Fruit fly (Drosophila melanogaster) whole organism, embryonic: ENCODE results near the gene qtc.

Source experiments
- CG12155 ChIP-seq: fragments of 200-800 bp; sonication (Bioruptor generic); optimal IDR thresholded peaks from 3 replicates; lab custom pipeline; 2016; ENCODE audit warnings: missing biosample characterization, missing genetic modification characterization
- CG13894 ChIP-seq: fragments of 200-800 bp; sonication (Bioruptor generic); optimal IDR thresholded peaks from 3 replicates; lab custom pipeline; 2018; ENCODE audit warnings: missing biosample characterization, mild to moderate bottlenecking, missing genetic modification characterization, moderate library complexity
- CG15514 ChIP-seq: fragments of 200-800 bp; sonication (Bioruptor generic); optimal IDR thresholded peaks from 3 replicates; lab custom pipeline; 2017; ENCODE audit warnings: missing biosample characterization, missing genetic modification characterization, mild to moderate bottlenecking, moderate library complexity, missing genetic modification reagents
- CG17568 ChIP-seq: fragments of 200-800 bp; sonication (Bioruptor generic); optimal IDR thresholded peaks from 2 replicates; lab custom pipeline; 2018; ENCODE audit warnings: missing biosample characterization, mild to moderate bottlenecking, missing genetic modification characterization, moderate library complexity
- CG18476 ChIP-seq: fragments of 200-800 bp; sonication (Bioruptor generic); optimal IDR thresholded peaks from 2 replicates; lab custom pipeline; 2016; ENCODE audit warnings: missing biosample characterization, mild to moderate bottlenecking, missing genetic modification characterization
- CG2129 ChIP-seq: fragments of 200-800 bp; sonication (Bioruptor generic); IDR thresholded peaks from 2 replicates; pipeline ENCODE4 v1.3.6; 2022; ENCODE audit warnings: missing biosample characterization, missing genetic modification characterization; ENCODE audit not compliant: partially characterized antibody
- CG2712 ChIP-seq: fragments of 200-800 bp; optimal IDR thresholded peaks from 3 replicates; lab custom pipeline; 2019; ENCODE audit warnings: missing biosample characterization, mild to moderate bottlenecking, missing genetic modification characterization, moderate library complexity
- CG34422 ChIP-seq: fragments of 200-800 bp; sonication (Bioruptor generic); IDR thresholded peaks from 3 replicates; pipeline ENCODE4 v1.3.6; 2022; ENCODE audit warnings: missing biosample characterization, missing genetic modification characterization
- CG42726 ChIP-seq: fragments of 200-800 bp; sonication (Bioruptor generic); IDR thresholded peaks from 2 replicates; pipeline ENCODE4 v1.3.6; 2022; ENCODE audit warnings: missing biosample characterization, missing genetic modification characterization; ENCODE audit not compliant: partially characterized antibody
- CG4424 ChIP-seq: fragments of 200-800 bp; sonication (Bioruptor generic); optimal IDR thresholded peaks from 3 replicates; lab custom pipeline; 2016; ENCODE audit warnings: missing biosample characterization, missing genetic modification characterization
- CG6791 ChIP-seq: fragments of 200-800 bp; sonication (Bioruptor generic); IDR thresholded peaks from 3 replicates; pipeline ENCODE4 v1.3.6; 2022; ENCODE audit warnings: missing biosample characterization, missing genetic modification characterization; ENCODE audit not compliant: partially characterized antibody
- CG7271 ChIP-seq: fragments of 200-800 bp; sonication (Bioruptor generic); optimal IDR thresholded peaks from 2 replicates; lab custom pipeline; 2018; ENCODE audit warnings: missing biosample characterization, mild to moderate bottlenecking, missing genetic modification characterization, moderate library complexity
- CG7786 ChIP-seq: fragments of 200-800 bp; sonication (Bioruptor generic); optimal IDR thresholded peaks from 2 replicates; lab custom pipeline; 2016; ENCODE audit warnings: missing biosample characterization, missing genetic modification characterization
- CG7963 ChIP-seq: fragments of 200-800 bp; sonication (Bioruptor generic); IDR thresholded peaks from 3 replicates; pipeline ENCODE4 v1.3.6; 2022; ENCODE audit warnings: missing biosample characterization, missing genetic modification characterization; ENCODE audit not compliant: partially characterized antibody
- CG8290 ChIP-seq, 3 experiments: fragments of 200-800 bp; sonication (Bioruptor generic); optimal IDR thresholded peaks; 2 replicates each; lab custom pipeline; 2016 to 2019; ENCODE audit warnings: missing biosample characterization in 3 of 3, missing genetic modification characterization in 3 of 3, mild to moderate bottlenecking in 2 of 3, moderate library complexity in 1 of 3
- CG9609 ChIP-seq: fragments of 200-800 bp; sonication (Bioruptor generic); optimal IDR thresholded peaks from 3 replicates; lab custom pipeline; 2016; ENCODE audit warnings: missing biosample characterization, missing genetic modification characterization
- CHES-1-like ChIP-seq: fragments of 200-800 bp; sonication (Bioruptor generic); optimal IDR thresholded peaks from 2 replicates; lab custom pipeline; 2016; ENCODE audit warnings: missing biosample characterization, missing genetic modification characterization
- CrebB ChIP-seq: fragments of 200-800 bp; sonication (Bioruptor generic); optimal IDR thresholded peaks from 3 replicates; lab custom pipeline; 2018; ENCODE audit warnings: missing biosample characterization, mild to moderate bottlenecking, missing genetic modification characterization
- Dip3 ChIP-seq: fragments of 200-800 bp; sonication (Bioruptor generic); optimal IDR thresholded peaks from 3 replicates; lab custom pipeline; 2016; ENCODE audit warnings: missing biosample characterization, missing genetic modification characterization
- Dll ChIP-seq: fragments of 200-800 bp; sonication (Bioruptor generic); IDR thresholded peaks from 4 replicates; pipeline ENCODE4 v1.3.6; 2022; ENCODE audit warnings: missing biosample characterization, missing genetic modification characterization; ENCODE audit not compliant: partially characterized antibody
- Doc3 ChIP-seq: fragments of 200-800 bp; sonication (Bioruptor generic); IDR thresholded peaks from 3 replicates; pipeline ENCODE4 v1.3.6; 2022; ENCODE audit warnings: missing biosample characterization, missing genetic modification characterization; ENCODE audit not compliant: partially characterized antibody
- Ets97D ChIP-seq: fragments of 200-800 bp; sonication (Bioruptor generic); optimal IDR thresholded peaks from 3 replicates; lab custom pipeline; 2016; ENCODE audit warnings: missing biosample characterization, missing genetic modification characterization
- HLH4C ChIP-seq: fragments of 200-800 bp; sonication (Bioruptor generic); IDR thresholded peaks from 3 replicates; pipeline ENCODE4 v1.3.6; 2022; ENCODE audit warnings: missing biosample characterization, missing genetic modification characterization; ENCODE audit not compliant: partially characterized antibody
- MBD-R2 ChIP-seq: fragments of 200-800 bp; sonication (Bioruptor generic); IDR thresholded peaks from 2 replicates; pipeline ENCODE4 v1.3.6; 2022; ENCODE audit warnings: missing biosample characterization, missing genetic modification characterization
- MESR4 ChIP-seq: fragments of 200-800 bp; sonication (Bioruptor generic); optimal IDR thresholded peaks from 2 replicates; lab custom pipeline; 2018; ENCODE audit warnings: missing biosample characterization, mild to moderate bottlenecking, missing genetic modification characterization, moderate library complexity
- Med ChIP-seq: fragments of 200-800 bp; sonication (Bioruptor generic); peaks from one replicate; lab custom pipeline; 2016; ENCODE audit warnings: missing biosample characterization, missing genetic modification characterization, mild to moderate bottlenecking, inconsistent platforms, moderate library complexity
- NC2α ChIP-seq: fragments of 200-800 bp; sonication (Bioruptor generic); optimal IDR thresholded peaks from 2 replicates; lab custom pipeline; 2016; ENCODE audit warnings: missing biosample characterization, missing genetic modification characterization
- Scr ChIP-seq: fragments of 200-800 bp; sonication (Bioruptor generic); IDR thresholded peaks from 2 replicates; pipeline ENCODE4 v1.3.6; 2022; ENCODE audit warnings: missing biosample characterization, missing genetic modification characterization; ENCODE audit not compliant: partially characterized antibody
- Sry-δ ChIP-seq: fragments of 200-800 bp; sonication (Bioruptor generic); optimal IDR thresholded peaks from 2 replicates; lab custom pipeline; 2016; ENCODE audit warnings: missing biosample characterization, missing genetic modification characterization
- Taf1 ChIP-seq: fragments of 200-800 bp; sonication (Bioruptor generic); IDR thresholded peaks from 2 replicates; pipeline ENCODE4 v1.3.6; 2022; ENCODE audit warnings: missing biosample characterization, missing genetic modification characterization
- ato ChIP-seq: fragments of 200-800 bp; sonication (Bioruptor generic); IDR thresholded peaks from 2 replicates; pipeline ENCODE4 v1.3.6; 2022; ENCODE audit warnings: missing biosample characterization, missing genetic modification characterization; ENCODE audit not compliant: partially characterized antibody
- chm ChIP-seq: fragments of 200-800 bp; sonication (Bioruptor generic); IDR thresholded peaks from 2 replicates; pipeline ENCODE4 v1.3.6; 2022; ENCODE audit warnings: missing biosample characterization, missing genetic modification characterization
- crp ChIP-seq, 2 experiments: fragments of 200-800 bp; sonication (Bioruptor generic); optimal IDR thresholded peaks; 2 replicates in 1 of 2; 3 replicates in 1 of 2; lab custom pipeline; 2017; ENCODE audit warnings: missing biosample characterization in 2 of 2, missing genetic modification characterization in 2 of 2, mild to moderate bottlenecking in 1 of 2, moderate library complexity in 1 of 2
- danr ChIP-seq: fragments of 200-800 bp; sonication (Bioruptor generic); IDR thresholded peaks from 2 replicates; pipeline ENCODE4 v1.3.6; 2022; ENCODE audit warnings: missing biosample characterization, missing genetic modification characterization
- gfzf ChIP-seq: fragments of 200-800 bp; sonication (Bioruptor generic); optimal IDR thresholded peaks from 2 replicates; lab custom pipeline; 2016; ENCODE audit warnings: missing biosample characterization, mild to moderate bottlenecking, missing genetic modification characterization, moderate library complexity
- h ChIP-seq: fragments of >200 bp; optimal IDR thresholded peaks from 2 replicates; lab custom pipeline; 2017
- hbn ChIP-seq: fragments of 200-800 bp; sonication (Bioruptor generic); IDR thresholded peaks from 2 replicates; pipeline ENCODE4 v1.3.6; 2022; ENCODE audit warnings: missing biosample characterization, missing genetic modification characterization; ENCODE audit not compliant: partially characterized antibody
- jigr1 ChIP-seq: fragments of 200-800 bp; sonication (Bioruptor generic); IDR thresholded peaks from 3 replicates; pipeline ENCODE4 v1.3.6; 2022; ENCODE audit warnings: missing biosample characterization, missing genetic modification characterization
- kah ChIP-seq: fragments of 200-800 bp; sonication (Bioruptor generic); optimal IDR thresholded peaks from 2 replicates; lab custom pipeline; 2018; ENCODE audit warnings: missing biosample characterization, mild to moderate bottlenecking, missing genetic modification characterization
- knrl ChIP-seq: fragments of 200-800 bp; sonication (Bioruptor generic); IDR thresholded peaks from 3 replicates; pipeline ENCODE4 v1.3.6; 2022; ENCODE audit warnings: missing biosample characterization, missing genetic modification characterization; ENCODE audit not compliant: partially characterized antibody
- nmo ChIP-seq: fragments of 200-800 bp; sonication (Bioruptor generic); optimal IDR thresholded peaks from 2 replicates; lab custom pipeline; 2018; ENCODE audit warnings: missing biosample characterization, mild to moderate bottlenecking, missing genetic modification characterization, moderate library complexity
- salm ChIP-seq: fragments of 200-800 bp; sonication (Bioruptor generic); optimal IDR thresholded peaks from 2 replicates; lab custom pipeline; 2018; ENCODE audit warnings: missing biosample characterization, mild to moderate bottlenecking, missing genetic modification characterization
- stwl ChIP-seq: fragments of 200-800 bp; sonication (Bioruptor generic); optimal IDR thresholded peaks from 3 replicates; lab custom pipeline; 2018; ENCODE audit warnings: missing biosample characterization, mild to moderate bottlenecking, missing genetic modification characterization, moderate library complexity
- tna ChIP-seq: fragments of 200-800 bp; sonication (Bioruptor generic); IDR thresholded peaks from 2 replicates; pipeline ENCODE4 v1.3.6; 2022; ENCODE audit warnings: missing biosample characterization, missing genetic modification characterization; ENCODE audit not compliant: partially characterized antibody
- trem ChIP-seq: fragments of 200-800 bp; optimal IDR thresholded peaks from 3 replicates; lab custom pipeline; 2019; ENCODE audit warnings: missing biosample characterization, mild to moderate bottlenecking, missing genetic modification characterization, moderate library complexity
- unc-4 ChIP-seq: fragments of 200-800 bp; sonication (Bioruptor generic); IDR thresholded peaks from 2 replicates; pipeline ENCODE4 v1.3.6; 2022; ENCODE audit warnings: missing biosample characterization, missing genetic modification characterization; ENCODE audit not compliant: partially characterized antibody
- usp ChIP-seq: fragments of >200 bp; optimal IDR thresholded peaks from 2 replicates; lab custom pipeline; 2017; ENCODE audit warnings: missing biosample characterization, missing genetic modification characterization
- yki ChIP-seq: fragments of >200 bp; optimal IDR thresholded peaks from 3 replicates; lab custom pipeline; 2018
- z ChIP-seq: fragments of 200-800 bp; sonication (Bioruptor generic); IDR thresholded peaks from 3 replicates; pipeline ENCODE4 v1.3.6; 2022; ENCODE audit warnings: missing biosample characterization, missing genetic modification characterization

Gene qtc

dm6 chr2L:5096222-5096621, 35.6 kb downstream of the qtc start, which contains the start of gene CG4230 (continued):
- TF ChIP-seq Dip3 (GFP tag; lab: Kevin White, UChicago) (no peak), HLH4C (peak; percentile 69; the same call in 2 of the 3 replicates), CG18476 (GFP tag; lab: Kevin White, UChicago) (no peak), Doc3 (GFP tag; lab: Robert Waterston, UW) (peak; percentile 83), ato (GFP tag; lab: Robert Waterston, UW) (peak; percentile 53; the same call in 1 of the 2 replicates), CG7271 (tag; lab: Kevin White, UChicago) (no peak), CG7963 (GFP tag; lab: Robert Waterston, UW) (peak; percentile 81), CHES-1-like (GFP tag; lab: Kevin White, UChicago) (no peak), NC2α (no peak), MESR4 (GFP tag; lab: Kevin White, UChicago) (peak; percentile 56), Taf1 (no peak), jigr1 (GFP tag; lab: Robert Waterston, UW) (no peak), CrebB (tag; lab: Kevin White, UChicago) (no peak), CG8290 (GFP tag; optimal IDR thresholded peaks at IDR 0.05; lab: Kevin White, UChicago) (no peak), CG8290 (tag; optimal IDR thresholded peaks at IDR 0.05; lab: Kevin White, UChicago) (peak in 1 of 2 experiments; percentile 45), chm (GFP tag; lab: Robert Waterston, UW) (peak; percentile 55; the same call in 1 of the 2 replicates), kah (no peak), unc-4 (GFP tag; lab: Robert Waterston, UW) (peak; percentile 90), crp (GFP tag; optimal IDR thresholded peaks at IDR 0.05; lab: Kevin White, UChicago) (peak; percentile 87 to 99), CG15514 (peak; percentile 47), trem (tag; lab: Kevin White, UChicago) (peak; percentile 65), CG13894 (tag; lab: Kevin White, UChicago) (no peak), tna (GFP tag; lab: Robert Waterston, UW) (peak; percentile 62), usp (GFP tag; lab: Kevin White, UChicago) (no peak), stwl (tag; lab: Kevin White, UChicago) (peak; percentile 30), CG34422 (GFP tag; lab: Robert Waterston, UW) (peak; percentile 22; the same call in 1 of the 3 replicates), Sry-δ (GFP tag; lab: Kevin White, UChicago) (peak; percentile 90), Ets97D (GFP tag; lab: Kevin White, UChicago) (peak; percentile 6), CG2712 (peak; percentile 30), Scr (GFP tag; lab: Robert Waterston, UW) (peak; percentile 85), yki (lab: Kevin White, UChicago) (no peak), MBD-R2 (peak; percentile 83), h (lab: Kevin White, UChicago) (no peak), CG17568 (GFP tag; lab: Kevin White, UChicago) (peak; percentile 36), z (no peak), salm (tag; lab: Kevin White, UChicago) (no peak), danr (GFP tag; lab: Robert Waterston, UW) (no peak), CG2129 (GFP tag; lab: Robert Waterston, UW) (peak; percentile 70), CG12155 (no peak), Dll (GFP tag; lab: Robert Waterston, UW) (peak; percentile 84), CG42726 (GFP tag; lab: Robert Waterston, UW) (peak; percentile 48; the same call in 1 of the 2 replicates), knrl (GFP tag; lab: Robert Waterston, UW) (peak; percentile 76), nmo (GFP tag; lab: Kevin White, UChicago) (peak; percentile 1), CG7786 (GFP tag; lab: Kevin White, UChicago) (no peak), CG9609 (GFP tag; lab: Kevin White, UChicago) (no peak), CG4424 (GFP tag; lab: Kevin White, UChicago) (no peak), gfzf (GFP tag; lab: Kevin White, UChicago) (peak; percentile 39), hbn (peak; percentile 91), Med (GFP tag; lab: Kevin White, UChicago) (peak; percentile 67), CG6791 (peak; percentile 88)
